Fruit fly (Drosophila melanogaster) whole organism, embryonic: ENCODE data around the gene CG8460.
A peak's percentile ranks its signal among the peaks of the same experiment; 100 is the strongest.

Experiments
- Aef1 ChIP-seq: fragments of 200-800 bp; sonication (Bioruptor generic); IDR thresholded peaks from 3 replicates; pipeline ENCODE4 v1.3.6; 2022; ENCODE audit warnings: missing biosample characterization, missing genetic modification characterization
- Antp ChIP-seq: fragments of 200-800 bp; sonication (Bioruptor generic); optimal IDR thresholded peaks from 3 replicates; lab custom pipeline; 2016; ENCODE audit warnings: missing biosample characterization, missing genetic modification characterization
- CG10431 ChIP-seq: fragments of 200-800 bp; sonication (Bioruptor generic); optimal IDR thresholded peaks from 3 replicates; lab custom pipeline; 2018; ENCODE audit warnings: missing biosample characterization, mild to moderate bottlenecking, missing genetic modification characterization
- CG11085 ChIP-seq: fragments of 200-800 bp; sonication (Bioruptor generic); IDR thresholded peaks from 2 replicates; pipeline ENCODE4 v1.3.6; 2022; ENCODE audit warnings: missing biosample characterization, missing genetic modification characterization
- CG11093 ChIP-seq: fragments of 200-800 bp; sonication (Bioruptor generic); IDR thresholded peaks from 3 replicates; pipeline ENCODE4 v1.3.6; 2022; ENCODE audit warnings: missing biosample characterization, missing genetic modification characterization
- CG12236 ChIP-seq: fragments of 200-800 bp; sonication (Bioruptor generic); optimal IDR thresholded peaks from 2 replicates; lab custom pipeline; 2016; ENCODE audit warnings: missing biosample characterization, missing genetic modification characterization
- CG15269 ChIP-seq: fragments of 200-800 bp; sonication (Bioruptor generic); optimal IDR thresholded peaks from 2 replicates; lab custom pipeline; 2018; ENCODE audit warnings: missing biosample characterization, mild to moderate bottlenecking, missing genetic modification characterization, moderate library complexity
- CG15514 ChIP-seq: fragments of 200-800 bp; sonication (Bioruptor generic); optimal IDR thresholded peaks from 3 replicates; lab custom pipeline; 2017; ENCODE audit warnings: missing biosample characterization, missing genetic modification characterization, mild to moderate bottlenecking, moderate library complexity, missing genetic modification reagents
- CG1602 ChIP-seq: fragments of 200-800 bp; sonication (Bioruptor generic); optimal IDR thresholded peaks from 3 replicates; lab custom pipeline; 2016; ENCODE audit warnings: missing biosample characterization, missing genetic modification characterization
- CG17186 ChIP-seq: fragments of 200-800 bp; sonication (Bioruptor generic); optimal IDR thresholded peaks from 3 replicates; lab custom pipeline; 2017; ENCODE audit warnings: missing biosample characterization, missing genetic modification reagents, missing genetic modification characterization
- CG17328 ChIP-seq: fragments of 200-800 bp; sonication (Bioruptor generic); IDR thresholded peaks from 2 replicates; pipeline ENCODE4 v1.3.6; 2022; ENCODE audit warnings: missing biosample characterization, missing genetic modification characterization
- CG17612 ChIP-seq: fragments of 200-800 bp; sonication (Bioruptor generic); IDR thresholded peaks from 2 replicates; pipeline ENCODE4 v1.3.6; 2022; ENCODE audit warnings: missing biosample characterization, missing genetic modification characterization
- CG18476 ChIP-seq: fragments of 200-800 bp; sonication (Bioruptor generic); optimal IDR thresholded peaks from 2 replicates; lab custom pipeline; 2016; ENCODE audit warnings: missing biosample characterization, mild to moderate bottlenecking, missing genetic modification characterization
- CG4617 ChIP-seq: fragments of 200-800 bp; sonication (Bioruptor generic); optimal IDR thresholded peaks from 3 replicates; lab custom pipeline; 2016; ENCODE audit warnings: missing biosample characterization, missing genetic modification characterization, borderline replicate concordance
- CG6254 ChIP-seq: fragments of 200-800 bp; sonication (Bioruptor generic); optimal IDR thresholded peaks from 3 replicates; lab custom pipeline; 2017; ENCODE audit warnings: mild to moderate bottlenecking, missing biosample characterization, missing genetic modification reagents, missing genetic modification characterization
- CG6683 ChIP-seq: fragments of 200-800 bp; sonication (Bioruptor generic); optimal IDR thresholded peaks from 2 replicates; lab custom pipeline; 2017; ENCODE audit warnings: missing biosample characterization, mild to moderate bottlenecking, missing genetic modification characterization, missing genetic modification reagents
- CG6689 ChIP-seq: fragments of 200-800 bp; sonication (Bioruptor generic); IDR thresholded peaks from 2 replicates; pipeline ENCODE4 v1.3.6; 2022; ENCODE audit warnings: missing biosample characterization, missing genetic modification characterization
- CG8388 ChIP-seq: fragments of 200-800 bp; sonication (Bioruptor generic); optimal IDR thresholded peaks from 2 replicates; lab custom pipeline; 2019; ENCODE audit warnings: missing biosample characterization, mild to moderate bottlenecking, missing genetic modification characterization, moderate library complexity
- CG8765 ChIP-seq: fragments of 200-800 bp; sonication (Bioruptor generic); IDR thresholded peaks from 2 replicates; pipeline ENCODE4 v1.3.6; 2022; ENCODE audit warnings: missing biosample characterization, missing genetic modification characterization
- CG9215 ChIP-seq: fragments of 200-800 bp; sonication (Bioruptor generic); IDR thresholded peaks from 2 replicates; pipeline ENCODE4 v1.3.6; 2022; ENCODE audit warnings: missing biosample characterization, missing genetic modification characterization
- E2f2 ChIP-seq: fragments of 200-800 bp; sonication (Bioruptor generic); IDR thresholded peaks from 2 replicates; pipeline ENCODE4 v1.3.6; 2022; ENCODE audit warnings: missing biosample characterization, missing genetic modification characterization
- HLHmδ ChIP-seq: fragments of 200-800 bp; sonication (Bioruptor generic); optimal IDR thresholded peaks from 2 replicates; lab custom pipeline; 2018; ENCODE audit warnings: missing biosample characterization, mild to moderate bottlenecking, missing genetic modification characterization, moderate library complexity
- Hmr ChIP-seq: fragments of 200-800 bp; sonication (Bioruptor generic); optimal IDR thresholded peaks from 3 replicates; lab custom pipeline; 2017; ENCODE audit warnings: mild to moderate bottlenecking, missing biosample characterization, missing genetic modification reagents, missing genetic modification characterization
- Hr3 ChIP-seq: fragments of 200-800 bp; sonication (Bioruptor generic); optimal IDR thresholded peaks from 3 replicates; lab custom pipeline; 2016; ENCODE audit warnings: missing biosample characterization, missing genetic modification characterization
- Kr ChIP-seq: fragments of 200-800 bp; sonication (Bioruptor generic); optimal IDR thresholded peaks from 2 replicates; lab custom pipeline; 2017; ENCODE audit warnings: missing biosample characterization, mild to moderate bottlenecking, missing genetic modification characterization
- Opbp ChIP-seq: fragments of 200-800 bp; sonication (Bioruptor generic); IDR thresholded peaks from 3 replicates; pipeline ENCODE4 v1.3.6; 2022; ENCODE audit warnings: missing biosample characterization, missing genetic modification characterization; ENCODE audit not compliant: partially characterized antibody
- Trl ChIP-seq, 3 experiments: fragments of >200 bp in 2 of 3; fragments of 200-800 bp in 1 of 3; sonication (Bioruptor generic) in 1 of 3; optimal IDR thresholded peaks; 2 replicates in 1 of 3; 3 replicates in 2 of 3; lab custom pipeline; 2016 to 2017; ENCODE audit warnings: missing biosample characterization in 1 of 3, missing genetic modification characterization in 1 of 3
- Vsx1 ChIP-seq: fragments of 200-800 bp; sonication (Bioruptor generic); optimal IDR thresholded peaks from 2 replicates; lab custom pipeline; 2017; ENCODE audit warnings: missing biosample characterization, mild to moderate bottlenecking, missing genetic modification characterization, missing genetic modification reagents
- al ChIP-seq: fragments of 200-800 bp; sonication (Bioruptor generic); IDR thresholded peaks from 2 replicates; pipeline ENCODE4 v1.3.6; 2022; ENCODE audit warnings: missing biosample characterization, missing genetic modification characterization
- aop ChIP-seq: fragments of 200-800 bp; sonication (Bioruptor generic); IDR thresholded peaks from 2 replicates; pipeline ENCODE4 v1.3.6; 2022; ENCODE audit warnings: missing biosample characterization, missing genetic modification characterization
- az2 ChIP-seq: fragments of 200-800 bp; sonication (Bioruptor generic); optimal IDR thresholded peaks from 3 replicates; lab custom pipeline; 2016; ENCODE audit warnings: missing biosample characterization, missing genetic modification characterization
- cad ChIP-seq: fragments of >200 bp; optimal IDR thresholded peaks from 2 replicates; lab custom pipeline; 2017; ENCODE audit warnings: missing biosample characterization, missing genetic modification characterization
- cas ChIP-seq: fragments of 200-800 bp; sonication (Bioruptor generic); IDR thresholded peaks from 2 replicates; pipeline ENCODE4 v1.3.6; 2022; ENCODE audit warnings: missing biosample characterization, missing genetic modification characterization
- cg ChIP-seq: fragments of 200-800 bp; sonication (Bioruptor generic); optimal IDR thresholded peaks from 3 replicates; lab custom pipeline; 2019; ENCODE audit warnings: missing biosample characterization, mild to moderate bottlenecking, missing genetic modification characterization, moderate library complexity
- dimm ChIP-seq: fragments of 200-800 bp; sonication (Bioruptor generic); IDR thresholded peaks from 2 replicates; pipeline ENCODE4 v1.3.6; 2022; ENCODE audit warnings: missing biosample characterization, missing genetic modification characterization
- dmrt99B ChIP-seq: fragments of 200-800 bp; sonication (Bioruptor generic); optimal IDR thresholded peaks from 2 replicates; lab custom pipeline; 2018; ENCODE audit warnings: missing biosample characterization, mild to moderate bottlenecking, missing genetic modification characterization, moderate library complexity
- ewg ChIP-seq: fragments of 200-800 bp; sonication (Bioruptor generic); optimal IDR thresholded peaks from 3 replicates; lab custom pipeline; 2017; ENCODE audit warnings: mild to moderate bottlenecking, missing biosample characterization, missing genetic modification reagents, missing genetic modification characterization
- gro ChIP-seq: fragments of 200-800 bp; sonication (Bioruptor generic); optimal IDR thresholded peaks from 2 replicates; lab custom pipeline; 2016; ENCODE audit warnings: missing biosample characterization, missing genetic modification characterization
- kah ChIP-seq: fragments of 200-800 bp; sonication (Bioruptor generic); optimal IDR thresholded peaks from 2 replicates; lab custom pipeline; 2018; ENCODE audit warnings: missing biosample characterization, mild to moderate bottlenecking, missing genetic modification characterization
- lilli ChIP-seq: fragments of 200-800 bp; sonication (Bioruptor generic); optimal IDR thresholded peaks from 3 replicates; lab custom pipeline; 2016; ENCODE audit warnings: missing biosample characterization, missing genetic modification characterization
- luna ChIP-seq: fragments of 200-800 bp; sonication (Bioruptor generic); optimal IDR thresholded peaks from 2 replicates; lab custom pipeline; 2016; ENCODE audit warnings: missing biosample characterization, missing genetic modification characterization
- ranshi ChIP-seq: fragments of 200-800 bp; sonication (Bioruptor generic); IDR thresholded peaks from 2 replicates; pipeline ENCODE4 v1.3.6; 2022; ENCODE audit warnings: missing biosample characterization, missing genetic modification characterization
- salm ChIP-seq: fragments of 200-800 bp; sonication (Bioruptor generic); optimal IDR thresholded peaks from 2 replicates; lab custom pipeline; 2018; ENCODE audit warnings: missing biosample characterization, mild to moderate bottlenecking, missing genetic modification characterization
- shn ChIP-seq: fragments of 200-800 bp; sonication (Bioruptor generic); optimal IDR thresholded peaks from 3 replicates; lab custom pipeline; 2016; ENCODE audit warnings: missing biosample characterization, missing genetic modification characterization
- sug ChIP-seq: fragments of 200-800 bp; optimal IDR thresholded peaks from 2 replicates; lab custom pipeline; 2019; ENCODE audit warnings: missing biosample characterization, mild to moderate bottlenecking, missing genetic modification characterization, moderate library complexity
- tgo ChIP-seq: fragments of 200-800 bp; sonication (Bioruptor generic); IDR thresholded peaks from 3 replicates; pipeline ENCODE4 v1.3.6; 2022; ENCODE audit warnings: missing biosample characterization, missing genetic modification characterization
- trem ChIP-seq: fragments of 200-800 bp; optimal IDR thresholded peaks from 3 replicates; lab custom pipeline; 2019; ENCODE audit warnings: missing biosample characterization, mild to moderate bottlenecking, missing genetic modification characterization, moderate library complexity
- twi ChIP-seq: fragments of 200-800 bp; optimal IDR thresholded peaks from 2 replicates; lab custom pipeline; 2019; ENCODE audit warnings: missing biosample characterization, mild to moderate bottlenecking, missing genetic modification characterization, moderate library complexity
- wor ChIP-seq: fragments of 200-800 bp; sonication (Bioruptor generic); IDR thresholded peaks from 2 replicates; pipeline ENCODE4 v1.3.6; 2022; ENCODE audit warnings: missing biosample characterization, missing genetic modification characterization
- zf30C ChIP-seq: fragments of 200-800 bp; sonication (Bioruptor generic); optimal IDR thresholded peaks from 3 replicates; lab custom pipeline; 2018; ENCODE audit warnings: missing biosample characterization, mild to moderate bottlenecking, missing genetic modification characterization

Gene CG8460

DNA sequence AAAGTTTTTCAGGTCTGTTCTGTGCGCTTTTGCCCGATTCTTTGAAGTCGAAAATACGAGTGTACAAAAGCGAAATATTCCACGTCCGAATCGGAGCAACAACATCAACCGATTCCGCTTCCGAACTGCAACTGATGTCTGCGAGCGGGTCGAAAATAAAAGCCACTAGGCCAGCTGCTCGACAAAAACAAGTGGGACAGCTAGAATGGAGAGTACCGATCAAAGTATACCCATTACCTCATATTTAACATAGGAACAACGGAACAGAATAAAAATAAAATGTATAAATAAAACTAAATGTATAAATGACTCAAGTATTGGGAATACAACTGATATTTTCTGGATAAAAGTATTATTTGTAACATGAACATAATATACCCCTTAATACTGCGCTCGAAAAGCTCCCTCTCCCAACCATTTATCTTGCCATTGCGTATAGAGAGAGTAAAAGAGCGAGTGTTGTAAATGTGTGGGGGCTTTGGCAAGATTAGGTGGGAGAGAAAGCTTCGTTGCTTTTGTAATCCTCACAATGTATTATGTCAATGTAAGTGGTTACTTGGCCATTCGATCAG is 8.1 kb downstream of the CG8460 start, which contains the start of gene SLC5A11 (continued):
- TF ChIP-seq CG11093 (GFP tag; lab: Robert Waterston, UW) (peak; percentile 93), kah (GFP tag; lab: Kevin White, UChicago) (peak; percentile 89), al (GFP tag; lab: Robert Waterston, UW) (peak; percentile 95), CG17186 (peak; percentile 75), dmrt99B (peak; percentile 100), shn (GFP tag; lab: Kevin White, UChicago) (peak; percentile 56), sug (tag; lab: Kevin White, UChicago) (peak; percentile 99), Aef1 (GFP tag; lab: Robert Waterston, UW) (peak; percentile 100), CG6689 (GFP tag; lab: Robert Waterston, UW) (peak; percentile 97), ewg (GFP tag; lab: Kevin White, UChicago) (peak; percentile 83), twi (tag; lab: Kevin White, UChicago) (peak; percentile 72), CG6254 (GFP tag; lab: Kevin White, UChicago) (peak; percentile 89), HLHmδ (GFP tag; lab: Kevin White, UChicago) (no peak), Trl (optimal IDR thresholded peaks at IDR 0.05; lab: Kevin White, UChicago) (peak; percentile 83 to 99), Trl (GFP tag; optimal IDR thresholded peaks at IDR 0.05; lab: Kevin White, UChicago) (peak; percentile 96), Vsx1 (peak; percentile 95), Hmr (GFP tag; lab: Kevin White, UChicago) (peak; percentile 98), E2f2 (GFP tag; lab: Robert Waterston, UW) (peak; percentile 75), CG1602 (GFP tag; lab: Kevin White, UChicago) (peak; percentile 88), cg (peak; percentile 68), zf30C (GFP tag; lab: Kevin White, UChicago) (no peak), Antp (peak; percentile 64), luna (GFP tag; lab: Kevin White, UChicago) (peak; percentile 14), CG4617 (GFP tag; lab: Kevin White, UChicago) (peak; percentile 88), salm (tag; lab: Kevin White, UChicago) (peak; percentile 81), wor (peak; percentile 82), CG11085 (peak; percentile 94), CG9215 (GFP tag; lab: Robert Waterston, UW) (peak; percentile 93), CG8765 (GFP tag; lab: Robert Waterston, UW) (peak; percentile 85; the same call in 1 of the 2 replicates), CG18476 (GFP tag; lab: Kevin White, UChicago) (peak; percentile 99), dimm (GFP tag; lab: Robert Waterston, UW) (peak; percentile 95), CG8388 (GFP tag; lab: Kevin White, UChicago) (peak; percentile 94), CG15269 (tag; lab: Kevin White, UChicago) (peak; percentile 97), trem (tag; lab: Kevin White, UChicago) (peak; percentile 88), Opbp (GFP tag; lab: Robert Waterston, UW) (no peak; the same call in 2 of the 3 replicates), Hr3 (GFP tag; lab: Kevin White, UChicago) (peak; percentile 96), CG10431 (GFP tag; lab: Kevin White, UChicago) (peak; percentile 67), Kr (no peak), CG15514 (GFP tag; lab: Kevin White, UChicago) (peak; percentile 92), gro (GFP tag; lab: Kevin White, UChicago) (peak; percentile 99), CG17612 (GFP tag; lab: Robert Waterston, UW) (peak; percentile 88), CG12236 (GFP tag; lab: Kevin White, UChicago) (peak; percentile 36), cad (GFP tag; lab: Kevin White, UChicago) (no peak), CG17328 (GFP tag; lab: Robert Waterston, UW) (peak; percentile 95), cas (peak; percentile 99), tgo (GFP tag; lab: Robert Waterston, UW) (peak; percentile 98), aop (peak; percentile 34; the same call in 1 of the 2 replicates), CG6683 (GFP tag; lab: Kevin White, UChicago) (peak; percentile 95), ranshi (GFP tag; lab: Robert Waterston, UW) (peak; percentile 89), az2 (GFP tag; lab: Kevin White, UChicago) (peak; percentile 91), lilli (GFP tag; lab: Kevin White, UChicago) (peak; percentile 99)
